Worm (Caenorhabditis elegans) whole organism, L1 larva: ENCODE measurements around the gene C44H9.6.

ENCODE experiments used
- C16A3.4 ChIP-seq: fragments of 150-350 bp; optimal IDR thresholded peaks from 2 replicates; lab custom pipeline; 2014; ENCODE audit warnings: missing biosample characterization, missing genetic modification characterization
- F16B12.6 ChIP-seq: fragments of 150-350 bp; optimal IDR thresholded peaks from 2 replicates; lab custom pipeline; 2014; ENCODE audit warnings: missing biosample characterization, missing genetic modification characterization
- aha-1 ChIP-seq: fragments of 150-350 bp; optimal IDR thresholded peaks from 2 replicates; lab custom pipeline; 2014; ENCODE audit warnings: missing biosample characterization, missing genetic modification characterization
- alr-1 ChIP-seq: fragments of 200-800 bp; sonication (Bioruptor generic); optimal IDR thresholded peaks from 2 replicates; lab custom pipeline; 2018; ENCODE audit warnings: borderline replicate concordance, mild to moderate bottlenecking, missing genetic modification characterization, missing compliant biosample characterization
- blmp-1 ChIP-seq: fragments of 150-350 bp; optimal IDR thresholded peaks from 2 replicates; lab custom pipeline; 2014; ENCODE audit warnings: missing biosample characterization, missing genetic modification characterization
- ces-1 ChIP-seq: fragments of 150-350 bp; optimal IDR thresholded peaks from 2 replicates; lab custom pipeline; 2014; ENCODE audit warnings: missing biosample characterization, missing genetic modification reagents, missing genetic modification characterization
- efl-1 ChIP-seq, 4 experiments: fragments of 150-350 bp; optimal IDR thresholded peaks in 3 of 4; peaks in 1 of 4; 1 replicate in 1 of 4; 2 replicates in 3 of 4; lab custom pipeline; 2014; ENCODE audit warnings: missing biosample characterization in 2 of 4, missing genetic modification characterization in 2 of 4, missing genetic modification reagents in 2 of 4
- efl-3 ChIP-seq: fragments of 200-800 bp; sonication (Bioruptor generic); optimal IDR thresholded peaks from 2 replicates; lab custom pipeline; 2018; ENCODE audit warnings: mild to moderate bottlenecking, missing genetic modification characterization, missing compliant biosample characterization
- ets-5 ChIP-seq: fragments of 200-800 bp; sonication (Bioruptor generic); IDR thresholded peaks from 2 replicates; pipeline ENCODE4 v1.3.6; 2022; ENCODE audit warnings: missing genetic modification characterization, missing compliant biosample characterization
- fkh-10 ChIP-seq: sonication (generic microtip); optimal IDR thresholded peaks from 2 replicates; lab custom pipeline; 2017; ENCODE audit warnings: missing biosample characterization, missing genetic modification reagents, missing genetic modification characterization
- fkh-4 ChIP-seq: sonication (generic microtip); optimal IDR thresholded peaks from 2 replicates; lab custom pipeline; 2016; ENCODE audit warnings: missing compliant biosample characterization, missing genetic modification characterization, borderline replicate concordance
- fos-1 ChIP-seq: fragments of 150-350 bp; optimal IDR thresholded peaks from 2 replicates; lab custom pipeline; 2014; ENCODE audit warnings: missing biosample characterization, missing genetic modification characterization
- irx-1 ChIP-seq: sonication (generic microtip); optimal IDR thresholded peaks from 2 replicates; lab custom pipeline; 2016; ENCODE audit warnings: missing genetic modification characterization, missing compliant biosample characterization
- isw-1 ChIP-seq: fragments of 200-800 bp; sonication (Bioruptor generic); IDR thresholded peaks from 2 replicates; pipeline ENCODE4 v1.3.6; 2022; ENCODE audit warnings: missing genetic modification characterization, missing compliant biosample characterization
- lin-13 ChIP-seq: fragments of 150-350 bp; optimal IDR thresholded peaks from 2 replicates; lab custom pipeline; 2014; ENCODE audit warnings: missing biosample characterization, missing genetic modification reagents, missing genetic modification characterization
- lin-39 ChIP-seq: fragments of 150-350 bp; optimal IDR thresholded peaks from 2 replicates; lab custom pipeline; 2014; ENCODE audit warnings: missing biosample characterization, missing genetic modification reagents, missing genetic modification characterization
- lir-3 ChIP-seq: sonication (generic microtip); optimal IDR thresholded peaks from 2 replicates; lab custom pipeline; 2016; ENCODE audit warnings: mild to moderate bottlenecking, missing genetic modification characterization, moderate library complexity, missing compliant biosample characterization; ENCODE audit not compliant: poor library complexity
- mab-9 ChIP-seq: fragments of 200-800 bp; sonication (Bioruptor generic); IDR thresholded peaks from 2 replicates; pipeline ENCODE4 v1.3.6; 2022; ENCODE audit warnings: missing genetic modification reagents, missing genetic modification characterization, missing compliant biosample characterization
- mef-2 ChIP-seq: fragments of 150-350 bp; optimal IDR thresholded peaks from 2 replicates; lab custom pipeline; 2014; ENCODE audit warnings: missing biosample characterization, missing genetic modification characterization
- mep-1 ChIP-seq: fragments of 150-350 bp; optimal IDR thresholded peaks from 2 replicates; lab custom pipeline; 2014; ENCODE audit warnings: missing biosample characterization, missing genetic modification characterization
- nhr-12 ChIP-seq: sonication (generic microtip); optimal IDR thresholded peaks from 2 replicates; lab custom pipeline; 2017; ENCODE audit warnings: missing biosample characterization, missing genetic modification characterization
- nhr-19 ChIP-seq: fragments of 200-800 bp; sonication (Bioruptor generic); conservative IDR thresholded peaks from 2 replicates; pipeline ENCODE4 v1.3.6; 2022; ENCODE audit warnings: missing genetic modification characterization, missing compliant biosample characterization
- nhr-20 ChIP-seq: sonication (generic microtip); optimal IDR thresholded peaks from 2 replicates; lab custom pipeline; 2016; ENCODE audit warnings: mild to moderate bottlenecking, missing genetic modification characterization, missing compliant biosample characterization
- nhr-237 ChIP-seq: fragments of 150-350 bp; optimal IDR thresholded peaks from 2 replicates; lab custom pipeline; 2014; ENCODE audit warnings: missing biosample characterization, missing genetic modification characterization
- nhr-71 ChIP-seq: sonication (generic microtip); optimal IDR thresholded peaks from 2 replicates; lab custom pipeline; 2016; ENCODE audit warnings: mild to moderate bottlenecking, missing genetic modification characterization, moderate library complexity, missing compliant biosample characterization
- nhr-76 ChIP-seq: sonication (generic microtip); optimal IDR thresholded peaks from 2 replicates; lab custom pipeline; 2017; ENCODE audit warnings: missing biosample characterization, missing genetic modification characterization
- nhr-85 ChIP-seq: sonication (generic microtip); peaks from one replicate; lab custom pipeline; 2016; ENCODE audit warnings: missing genetic modification characterization, inconsistent platforms, missing compliant biosample characterization
- nhr-90 ChIP-seq: sonication (generic microtip); optimal IDR thresholded peaks from 2 replicates; lab custom pipeline; 2016; ENCODE audit warnings: mild to moderate bottlenecking, missing genetic modification characterization, missing compliant biosample characterization; ENCODE audit not compliant: poor library complexity
- pag-3 ChIP-seq: sonication (generic microtip); optimal IDR thresholded peaks from 2 replicates; lab custom pipeline; 2017; ENCODE audit warnings: missing genetic modification characterization, mild to moderate bottlenecking, missing compliant biosample characterization, antibody characterized with exemption, borderline replicate concordance; ENCODE audit not compliant: insufficient read depth
- pqm-1 ChIP-seq: sonication (generic microtip); optimal IDR thresholded peaks from 3 replicates; lab custom pipeline; 2017; ENCODE audit warnings: missing biosample characterization, missing genetic modification characterization
- rnt-1 ChIP-seq: sonication (generic microtip); optimal IDR thresholded peaks from 2 replicates; lab custom pipeline; 2016; ENCODE audit warnings: mild to moderate bottlenecking, missing genetic modification characterization, moderate library complexity, missing compliant biosample characterization
- skn-1 ChIP-seq: fragments of 150-350 bp; optimal IDR thresholded peaks from 2 replicates; lab custom pipeline; 2014; ENCODE audit warnings: missing biosample characterization, missing genetic modification characterization
- tbx-2 ChIP-seq: sonication (generic microtip); optimal IDR thresholded peaks from 2 replicates; lab custom pipeline; 2016; ENCODE audit warnings: missing genetic modification characterization, missing compliant biosample characterization
- tlp-1 ChIP-seq: fragments of 150-350 bp; optimal IDR thresholded peaks from 2 replicates; lab custom pipeline; 2014; ENCODE audit warnings: missing biosample characterization, missing genetic modification characterization
- unc-30 ChIP-seq: sonication (generic microtip); optimal IDR thresholded peaks from 2 replicates; lab custom pipeline; 2017; ENCODE audit warnings: missing biosample characterization, missing genetic modification characterization
- vab-15 ChIP-seq: sonication (generic microtip); optimal IDR thresholded peaks from 2 replicates; lab custom pipeline; 2017; ENCODE audit warnings: missing genotype, mild to moderate bottlenecking, missing genetic modification characterization, missing compliant biosample characterization
- zip-4 ChIP-seq: fragments of 200-800 bp; sonication (Bioruptor generic); optimal IDR thresholded peaks from 2 replicates; lab custom pipeline; 2018; ENCODE audit warnings: mild to moderate bottlenecking, missing genetic modification characterization, moderate library complexity, missing compliant biosample characterization
- ztf-11 ChIP-seq, 2 experiments: sonication (generic microtip); optimal IDR thresholded peaks; 2 replicates each; lab custom pipeline; 2016 to 2017; ENCODE audit warnings: missing genetic modification characterization in 2 of 2, missing biosample characterization in 1 of 2, missing compliant biosample characterization in 1 of 2
- ztf-4 ChIP-seq: fragments of 150-350 bp; optimal IDR thresholded peaks from 2 replicates; lab custom pipeline; 2014; ENCODE audit warnings: missing biosample characterization, missing genetic modification characterization

The C44H9.6 gene

ce11 chrV:12809876-12810275 lies 35.3 kb downstream of the C44H9.6 start, which contains the start of gene ZC443.1:
Gene ZC443.1 (minus strand): TSS chrV:12810080.
- TF ChIP-seq nhr-85 (tag; lab: Kevin White, UChicago) (peak; percentile 65), lir-3 (tag; lab: Kevin White, UChicago) (no peak), lin-39 (no peak), efl-1 (optimal IDR thresholded peaks at IDR 0.05; lab: Kevin White, UChicago) (no peak), efl-1 (GFP tag; optimal IDR thresholded peaks at IDR 0.05 in 1 of 2; lab: Kevin White, UChicago) (peak in 1 of 2 experiments; percentile 54)

- TF ChIP-seq ces-1 (GFP tag; lab: Kevin White, UChicago) (no peak), blmp-1 (tag; lab: Kevin White, UChicago) (no peak), efl-3 (GFP tag; lab: Kevin White, UChicago) (no peak), nhr-237 (tag; lab: Kevin White, UChicago) (no peak), nhr-90 (tag; lab: Kevin White, UChicago) (no peak), nhr-19 (no peak), rnt-1 (no peak), tlp-1 (tag; lab: Kevin White, UChicago) (no peak), ets-5 (GFP tag; lab: Robert Waterston, UW) (no peak), nhr-76 (tag; lab: Kevin White, UChicago) (no peak), unc-30 (no peak), lin-13 (GFP tag; lab: Kevin White, UChicago) (no peak), F16B12.6 (tag; lab: Kevin White, UChicago) (no peak), ztf-11 (tag; optimal IDR thresholded peaks at IDR 0.05; lab: Kevin White, UChicago) (no peak), aha-1 (tag; lab: Kevin White, UChicago) (no peak), fkh-10 (GFP tag; lab: Kevin White, UChicago) (no peak), C16A3.4 (tag; lab: Kevin White, UChicago) (no peak)
Measured at ce11 chrV:12806190-12806589, 39.0 kb downstream of the C44H9.6 start, which contains the start of gene ZC443.7. Gene ZC443.7 (plus strand): TSS chrV:12806490.

ce11 chrV:12803274-12803673 lies 41.9 kb downstream of the C44H9.6 start, which contains the start of gene srbc-45:
Gene srbc-45 (plus strand): TSS chrV:12803574.
- TF ChIP-seq irx-1 (tag; lab: Kevin White, UChicago): no peak
- TF ChIP-seq fos-1 (tag; lab: Kevin White, UChicago): no peak
- no peak for TF ChIP-seq pqm-1 (tag; lab: Kevin White, UChicago)
- no peak for TF ChIP-seq mep-1 (tag; lab: Kevin White, UChicago)
- TF ChIP-seq alr-1 (tag; lab: Kevin White, UChicago): no peak
- no peak for TF ChIP-seq fkh-4 (tag; lab: Kevin White, UChicago)
- TF ChIP-seq nhr-12 (tag; lab: Kevin White, UChicago): no peak
- TF ChIP-seq aha-1 (tag; lab: Kevin White, UChicago): no peak
- TF ChIP-seq zip-4: no peak
- no peak for TF ChIP-seq nhr-71 (tag; lab: Kevin White, UChicago)
- no peak for TF ChIP-seq vab-15 (tag; lab: Kevin White, UChicago)
- no peak for TF ChIP-seq isw-1 (GFP tag; lab: Robert Waterston, UW)
- TF ChIP-seq mab-9 (GFP tag; lab: Robert Waterston, UW): no peak
- TF ChIP-seq tbx-2 (tag; lab: Kevin White, UChicago): no peak

- TF ChIP-seq C16A3.4 (tag; lab: Kevin White, UChicago): no peak
- no peak for TF ChIP-seq pag-3 (tag; lab: Kevin White, UChicago)
- TF ChIP-seq mef-2: no peak
- TF ChIP-seq fos-1 (tag; lab: Kevin White, UChicago): no peak
- TF ChIP-seq skn-1 (tag; lab: Kevin White, UChicago): no peak
- no peak for TF ChIP-seq ztf-4 (tag; lab: Kevin White, UChicago)
- no peak for TF ChIP-seq nhr-20 (tag; lab: Kevin White, UChicago)
Measured at ce11 chrV:12800171-12800570, 45.0 kb downstream of the C44H9.6 start, which contains the start of gene ugt-3. Gene ugt-3 (minus strand): TSS chrV:12800271.
